ENCODE assay signal across 3 fruit fly cellular contexts in genomic region chr3L:11155380-11155779, dm6.
TF ChIP-seq lines count a peak whose summit lies in the region.

No protein-coding gene starts in this region.

TF ChIP-seq in whole organism, embryonic, 481 proteins besides CTCF, POLR2A, EP300 and RAD21 (continued from another document and continues in another):
- peak; percentile 7 for TF ChIP-seq CoRest (tag; optimal IDR thresholded peaks at IDR 0.05; lab: Kevin White, UChicago)
- TF ChIP-seq Awh (GFP tag; IDR thresholded peaks at IDR 0.05; lab: Robert Waterston, UW), result peak; percentile 33; the same call in 1 of the 2 replicates
- peak; percentile 35; the same call in 1 of the 2 replicates for TF ChIP-seq CG6689 (GFP tag; IDR thresholded peaks at IDR 0.05; lab: Robert Waterston, UW)
- peak; percentile 5 for TF ChIP-seq lmd (GFP tag; IDR thresholded peaks at IDR 0.05; lab: Robert Waterston, UW)
- TF ChIP-seq lbe (GFP tag; optimal IDR thresholded peaks at IDR 0.05; lab: Kevin White, UChicago), result no peak
- peak; percentile 36; the same call in 2 of the 3 replicates for TF ChIP-seq row (GFP tag; IDR thresholded peaks at IDR 0.05; lab: Robert Waterston, UW)
- TF ChIP-seq her (GFP tag; optimal IDR thresholded peaks at IDR 0.05; lab: Kevin White, UChicago), result no peak
- no peak for TF ChIP-seq gce (GFP tag; IDR thresholded peaks at IDR 0.05; lab: Robert Waterston, UW)
- peak in 1 of 2 experiments; percentile 6 for TF ChIP-seq dpn (GFP tag; optimal IDR thresholded peaks at IDR 0.05; lab: Kevin White, UChicago)
- peak in 1 of 2 experiments; percentile 25 for TF ChIP-seq bsh (GFP tag; optimal IDR thresholded peaks at IDR 0.05; lab: Kevin White, UChicago)
- 0 out of 2 replicates have a peak, but pooled peaks have one; percentile 13 for TF ChIP-seq klu (GFP tag; IDR thresholded peaks at IDR 0.05; lab: Robert Waterston, UW)
- peak; percentile 21; the same call in 1 of the 2 replicates for TF ChIP-seq E2f2 (GFP tag; IDR thresholded peaks at IDR 0.05; lab: Robert Waterston, UW)
- TF ChIP-seq sim (GFP tag; IDR thresholded peaks at IDR 0.05; lab: Robert Waterston, UW), result no peak
- peak; percentile 14; the same call in 1 of the 2 replicates for TF ChIP-seq CG14014 (GFP tag; IDR thresholded peaks at IDR 0.05; lab: Robert Waterston, UW)
- TF ChIP-seq CG14050 (GFP tag; IDR thresholded peaks at IDR 0.05; lab: Robert Waterston, UW), result 0 out of 3 replicates have a peak, but pooled peaks have one; percentile 28
- TF ChIP-seq ewg (GFP tag; optimal IDR thresholded peaks at IDR 0.05; lab: Kevin White, UChicago), result no peak
- no peak for TF ChIP-seq Fer3 (tag; optimal IDR thresholded peaks at IDR 0.05; lab: Kevin White, UChicago)
- peak; percentile 45; the same call in 1 of the 2 replicates for TF ChIP-seq vvl (GFP tag; IDR thresholded peaks at IDR 0.05; lab: Robert Waterston, UW)
- peak; percentile 44 for TF ChIP-seq Sox102F (GFP tag; optimal IDR thresholded peaks at IDR 0.05; lab: Kevin White, UChicago)
- TF ChIP-seq CG12391 (tag; optimal IDR thresholded peaks at IDR 0.05; lab: Kevin White, UChicago), result peak; percentile 15
- TF ChIP-seq CG17328 (GFP tag; IDR thresholded peaks at IDR 0.05; lab: Robert Waterston, UW), result 0 out of 2 replicates have a peak, but pooled peaks have one; percentile 36
- no peak for TF ChIP-seq CG4424 (GFP tag; optimal IDR thresholded peaks at IDR 0.05; lab: Kevin White, UChicago)
- TF ChIP-seq CG4617 (GFP tag; optimal IDR thresholded peaks at IDR 0.05; lab: Kevin White, UChicago; ENCODE audit: borderline replicate concordance), result no peak
- TF ChIP-seq YL-1 (GFP tag; optimal IDR thresholded peaks at IDR 0.05; lab: Kevin White, UChicago), result no peak
- no peak for TF ChIP-seq CG8359 (GFP tag; optimal IDR thresholded peaks at IDR 0.05; lab: Kevin White, UChicago; ENCODE audit: borderline replicate concordance)
- TF ChIP-seq CG13123 (GFP tag; optimal IDR thresholded peaks at IDR 0.05; lab: Kevin White, UChicago), result no peak
- 0 out of 2 replicates have a peak, but pooled peaks have one; percentile 19 for TF ChIP-seq CG10321 (GFP tag; IDR thresholded peaks at IDR 0.05; lab: Robert Waterston, UW)
- TF ChIP-seq Nf-YB (GFP tag; optimal IDR thresholded peaks at IDR 0.05; lab: Kevin White, UChicago), result no peak
- peak; percentile 23; the same call in 1 of the 2 replicates for TF ChIP-seq ssp (GFP tag; IDR thresholded peaks at IDR 0.05; lab: Robert Waterston, UW)
- peak in 1 of 2 experiments; percentile 36 for TF ChIP-seq chif (GFP tag; optimal IDR thresholded peaks at IDR 0.05; lab: Kevin White, UChicago)
- TF ChIP-seq so (GFP tag; IDR thresholded peaks at IDR 0.05; lab: Robert Waterston, UW), result peak; percentile 54; the same call in 1 of the 3 replicates
- no peak for TF ChIP-seq salm (tag; optimal IDR thresholded peaks at IDR 0.05; lab: Kevin White, UChicago)
- no peak for TF ChIP-seq nerfin-1 (tag; optimal IDR thresholded peaks at IDR 0.05; lab: Kevin White, UChicago)
- peak; percentile 25; the same call in 1 of the 2 replicates for TF ChIP-seq CG32532 (GFP tag; IDR thresholded peaks at IDR 0.05; lab: Robert Waterston, UW)
- 0 out of 2 replicates have a peak, but pooled peaks have one; percentile 13 for TF ChIP-seq Ptx1 (GFP tag; IDR thresholded peaks at IDR 0.05; lab: Robert Waterston, UW)
- no peak for TF ChIP-seq CG8924 (tag; optimal IDR thresholded peaks at IDR 0.05; lab: Kevin White, UChicago)
- TF ChIP-seq Rfx (GFP tag; IDR thresholded peaks at IDR 0.05; lab: Robert Waterston, UW), result peak; percentile 39
- 0 out of 2 replicates have a peak, but pooled peaks have one; percentile 14 for TF ChIP-seq ara (GFP tag; IDR thresholded peaks at IDR 0.05; lab: Robert Waterston, UW)
- TF ChIP-seq prd (optimal IDR thresholded peaks at IDR 0.05; lab: Kevin White, UChicago), result no peak
- peak; percentile 29; the same call in 1 of the 3 replicates for TF ChIP-seq prd (GFP tag; IDR thresholded peaks at IDR 0.05; lab: Robert Waterston, UW)

TF ChIP-seq in whole organism, prepupa, 60 proteins besides CTCF, POLR2A, EP300 and RAD21 (continued from another document):
- TF ChIP-seq CG4318 (GFP tag; optimal IDR thresholded peaks at IDR 0.05; lab: Kevin White, UChicago), result peak; percentile 38
- no peak for TF ChIP-seq Blimp-1 (GFP tag; optimal IDR thresholded peaks at IDR 0.05; lab: Kevin White, UChicago)
- TF ChIP-seq CG6854 (GFP tag; optimal IDR thresholded peaks at IDR 0.05; lab: Kevin White, UChicago), result no peak
- no peak for TF ChIP-seq CG10669 (GFP tag; optimal IDR thresholded peaks at IDR 0.05; lab: Kevin White, UChicago)
- TF ChIP-seq svp (GFP tag; lab: Kevin White, UChicago), result no peak
- TF ChIP-seq esn (GFP tag; optimal IDR thresholded peaks at IDR 0.05; lab: Kevin White, UChicago), result peak; percentile 32
- TF ChIP-seq fkh (GFP tag; optimal IDR thresholded peaks at IDR 0.05; lab: Kevin White, UChicago), result no peak
- TF ChIP-seq fd59A (GFP tag; optimal IDR thresholded peaks at IDR 0.05; lab: Kevin White, UChicago), result no peak
- TF ChIP-seq Hr38 (GFP tag; optimal IDR thresholded peaks at IDR 0.05; lab: Kevin White, UChicago), result no peak
- peak; percentile 69; the same call in 1 of the 2 replicates for TF ChIP-seq Gug (GFP tag; IDR thresholded peaks at IDR 0.05; lab: Robert Waterston, UW)
- peak; percentile 9 for TF ChIP-seq Sox14 (GFP tag; optimal IDR thresholded peaks at IDR 0.05; lab: Kevin White, UChicago)
- TF ChIP-seq OdsH (GFP tag; optimal IDR thresholded peaks at IDR 0.05; lab: Kevin White, UChicago), result peak; percentile 61
- TF ChIP-seq CG31627 (GFP tag; optimal IDR thresholded peaks at IDR 0.05; lab: Kevin White, UChicago), result peak; percentile 38
- peak; percentile 16 for TF ChIP-seq topi (GFP tag; optimal IDR thresholded peaks at IDR 0.05; lab: Kevin White, UChicago)
- TF ChIP-seq CG15336 (GFP tag; IDR thresholded peaks at IDR 0.05; lab: Robert Waterston, UW), result peak; percentile 85
- TF ChIP-seq achi (GFP tag; optimal IDR thresholded peaks at IDR 0.05; lab: Kevin White, UChicago), result peak; percentile 59
- TF ChIP-seq CG10631 (GFP tag; optimal IDR thresholded peaks at IDR 0.05; lab: Kevin White, UChicago), result peak; percentile 53
- TF ChIP-seq Eip93F (GFP tag; optimal IDR thresholded peaks at IDR 0.05; lab: Kevin White, UChicago), result no peak
- no peak for TF ChIP-seq CG16779 (tag; optimal IDR thresholded peaks at IDR 0.05; lab: Kevin White, UChicago)
- TF ChIP-seq CG8319 (GFP tag; optimal IDR thresholded peaks at IDR 0.05; lab: Kevin White, UChicago), result no peak
- peak; percentile 26 for TF ChIP-seq Smox (GFP tag; optimal IDR thresholded peaks at IDR 0.05; lab: Kevin White, UChicago)
- peak; percentile 87 for TF ChIP-seq Eip78C (GFP tag; lab: Kevin White, UChicago)
- peak; percentile 37 for TF ChIP-seq Hr39 (GFP tag; optimal IDR thresholded peaks at IDR 0.05; lab: Kevin White, UChicago)
- TF ChIP-seq CG6792 (GFP tag; optimal IDR thresholded peaks at IDR 0.05; lab: Kevin White, UChicago), result no peak
- TF ChIP-seq CG3919 (GFP tag; optimal IDR thresholded peaks at IDR 0.05; lab: Kevin White, UChicago), result peak; percentile 41
- peak; percentile 6 for TF ChIP-seq CG34406 (GFP tag; optimal IDR thresholded peaks at IDR 0.05; lab: Kevin White, UChicago)
- peak; percentile 71 for TF ChIP-seq Hr4 (GFP tag; optimal IDR thresholded peaks at IDR 0.05; lab: Kevin White, UChicago)
- no peak for TF ChIP-seq vri (GFP tag; optimal IDR thresholded peaks at IDR 0.05; lab: Kevin White, UChicago)
- peak; percentile 70 for TF ChIP-seq CG32006 (GFP tag; optimal IDR thresholded peaks at IDR 0.05; lab: Kevin White, UChicago)
- TF ChIP-seq CG11294 (GFP tag; IDR thresholded peaks at IDR 0.05; lab: Robert Waterston, UW), result peak; percentile 60
- no peak for TF ChIP-seq Sox102F (GFP tag; optimal IDR thresholded peaks at IDR 0.05; lab: Kevin White, UChicago)
- peak; percentile 82; the same call in 2 of the 3 replicates for TF ChIP-seq CG8119 (GFP tag; IDR thresholded peaks at IDR 0.05; lab: Robert Waterston, UW)
- TF ChIP-seq acj6 (GFP tag; optimal IDR thresholded peaks at IDR 0.05; lab: Kevin White, UChicago), result peak; percentile 54
- TF ChIP-seq CG11762 (GFP tag; optimal IDR thresholded peaks at IDR 0.05; lab: Kevin White, UChicago; ENCODE audit: insufficient read depth), result no peak
- TF ChIP-seq dac (GFP tag; optimal IDR thresholded peaks at IDR 0.05; lab: Kevin White, UChicago), result no peak
- no peak for TF ChIP-seq CG11902 (GFP tag; optimal IDR thresholded peaks at IDR 0.05; lab: Kevin White, UChicago)

TF ChIP-seq in whole organism, wandering third instar larva, 38 proteins besides CTCF, POLR2A, EP300 and RAD21 (continued from another document):
- peak; percentile 18 for TF ChIP-seq HLH106 (tag; optimal IDR thresholded peaks at IDR 0.05; lab: Kevin White, UChicago)
- TF ChIP-seq Mio (GFP tag; optimal IDR thresholded peaks at IDR 0.05; lab: Kevin White, UChicago), result no peak
- no peak for TF ChIP-seq Hr83 (GFP tag; optimal IDR thresholded peaks at IDR 0.05; lab: Kevin White, UChicago; ENCODE audit: poor library complexity, severe bottlenecking)
- TF ChIP-seq fru (GFP tag; optimal IDR thresholded peaks at IDR 0.05; lab: Kevin White, UChicago), result peak; percentile 20
- no peak for TF ChIP-seq jim (GFP tag; optimal IDR thresholded peaks at IDR 0.05; lab: Kevin White, UChicago)
- TF ChIP-seq psq (GFP tag; optimal IDR thresholded peaks at IDR 0.05; lab: Kevin White, UChicago), result peak; percentile 7
